Worm (Caenorhabditis elegans): ENCODE measurements around the gene str-255.

str-255 gene

ce11 chrV:2132675-2133074 lies 31.0 kb downstream of the str-255 start:
- TF ChIP-seq nhr-77 (tag; optimal IDR thresholded peaks at IDR 0.05) (no peak), hmg-11 (tag; optimal IDR thresholded peaks at IDR 0.05) (peak; percentile 12)

- TF ChIP-seq nhr-23 (tag; optimal IDR thresholded peaks at IDR 0.05) (peak; percentile 55), pqm-1 (tag; optimal IDR thresholded peaks at IDR 0.05) (peak; percentile 25), pha-4 (tag; optimal IDR thresholded peaks at IDR 0.05) (peak; percentile 57), jun-1 (tag; optimal IDR thresholded peaks at IDR 0.05) (no peak), unc-62 (GFP tag; optimal IDR thresholded peaks at IDR 0.05) (no peak), skn-1 (tag; optimal IDR thresholded peaks at IDR 0.05) (no peak), sea-2 (GFP tag; optimal IDR thresholded peaks at IDR 0.05) (no peak), lsy-12 (tag; optimal IDR thresholded peaks at IDR 0.05) (peak; percentile 66), lin-15B (tag; optimal IDR thresholded peaks at IDR 0.05) (peak; percentile 73), ztf-4 (tag; optimal IDR thresholded peaks at IDR 0.05) (no peak), fkh-10 (GFP tag; optimal IDR thresholded peaks at IDR 0.05) (peak; percentile 4), nfya-1 (tag; optimal IDR thresholded peaks at IDR 0.05; ENCODE audit: insufficient read depth) (peak; percentile 65), snpc-4 (tag; optimal IDR thresholded peaks at IDR 0.05) (peak; percentile 30), eor-1 (tag; optimal IDR thresholded peaks at IDR 0.05) (peak in 1 of 2 experiments; percentile 44), nhr-43 (tag; optimal IDR thresholded peaks at IDR 0.05; ENCODE audit: poor library complexity, severe bottlenecking) (peak; percentile 83), nhr-25 (tag; optimal IDR thresholded peaks at IDR 0.05) (peak; percentile 32), tbx-2 (tag; optimal IDR thresholded peaks at IDR 0.05) (no peak), R02D3.7 (tag; optimal IDR thresholded peaks at IDR 0.05) (peak; percentile 6), ztf-11 (tag; optimal IDR thresholded peaks at IDR 0.05) (no peak), ceh-28 (tag; optimal IDR thresholded peaks at IDR 0.05) (no peak)
These were observed 36.5 kb downstream of the str-255 start, which contains the start of gene ldp-1 for ce11 chrV:2126996-2127585. Gene ldp-1 (plus strand): TSS chrV:2127535.

- TF ChIP-seq lin-39 (tag; optimal IDR thresholded peaks at IDR 0.05) (peak; percentile 11), ZK546.5 (tag; optimal IDR thresholded peaks at IDR 0.05) (no peak), elt-2 (tag; optimal IDR thresholded peaks at IDR 0.05) (peak; percentile 21)
These were observed 37.1 kb downstream of the str-255 start for ce11 chrV:2126554-2126953.

ce11 chrV:2123164-2123563 lies 40.5 kb downstream of the str-255 start:
- no peak for TF ChIP-seq tbx-2 (tag; optimal IDR thresholded peaks at IDR 0.05)
- peak; percentile 72 for TF ChIP-seq pqm-1 (tag; optimal IDR thresholded peaks at IDR 0.05)
- TF ChIP-seq elt-2 (tag; optimal IDR thresholded peaks at IDR 0.05), result peak; percentile 84
- no peak for TF ChIP-seq lin-39 (tag; optimal IDR thresholded peaks at IDR 0.05)
- TF ChIP-seq unc-39 (tag; optimal IDR thresholded peaks at IDR 0.05), result no peak
- TF ChIP-seq mdl-1 (tag; optimal IDR thresholded peaks at IDR 0.05), result no peak

- TF ChIP-seq mdl-1 (tag; optimal IDR thresholded peaks at IDR 0.05) (no peak), elt-2 (tag; optimal IDR thresholded peaks at IDR 0.05) (peak; percentile 52), pqm-1 (tag; optimal IDR thresholded peaks at IDR 0.05) (peak; percentile 31), nhr-43 (tag; optimal IDR thresholded peaks at IDR 0.05; ENCODE audit: poor library complexity, severe bottlenecking) (no peak), fkh-2 (tag; optimal IDR thresholded peaks at IDR 0.05) (no peak), snpc-4 (tag; optimal IDR thresholded peaks at IDR 0.05) (no peak), nfya-1 (tag; optimal IDR thresholded peaks at IDR 0.05; ENCODE audit: insufficient read depth) (peak; percentile 3), mml-1 (tag; optimal IDR thresholded peaks at IDR 0.05) (no peak), ceh-82 (tag; optimal IDR thresholded peaks at IDR 0.05) (no peak), ZK546.5 (tag; optimal IDR thresholded peaks at IDR 0.05) (no peak), ceh-16 (tag; optimal IDR thresholded peaks at IDR 0.05) (no peak), nhr-77 (tag; optimal IDR thresholded peaks at IDR 0.05) (no peak)
These were observed 41.1 kb downstream of the str-255 start, which contains the start of gene F22F7.2 for ce11 chrV:2122517-2122916. Gene F22F7.2 (plus strand): TSS chrV:2122782.

ce11 chrV:2121910-2122362 lies 41.7 kb downstream of the str-255 start, which contains the start of gene F22F7.8:
Gene F22F7.8 (minus strand): TSS chrV:2121960.
- no peak for TF ChIP-seq ztf-11 (tag; optimal IDR thresholded peaks at IDR 0.05)
- TF ChIP-seq R02D3.7 (tag; optimal IDR thresholded peaks at IDR 0.05), result no peak
- TF ChIP-seq nhr-237 (tag; optimal IDR thresholded peaks at IDR 0.05), result no peak
- TF ChIP-seq nhr-28 (tag; optimal IDR thresholded peaks at IDR 0.05), result no peak
- no peak for TF ChIP-seq hmg-11 (tag; optimal IDR thresholded peaks at IDR 0.05)
- TF ChIP-seq nhr-12 (tag; optimal IDR thresholded peaks at IDR 0.05), result no peak
- TF ChIP-seq unc-39 (tag; optimal IDR thresholded peaks at IDR 0.05), result no peak
- TF ChIP-seq sea-2 (GFP tag; optimal IDR thresholded peaks at IDR 0.05), result no peak
- TF ChIP-seq nhr-25 (tag; optimal IDR thresholded peaks at IDR 0.05), result no peak
- TF ChIP-seq ZK546.5 (tag; optimal IDR thresholded peaks at IDR 0.05), result no peak
- no peak for TF ChIP-seq nhr-67 (tag; optimal IDR thresholded peaks at IDR 0.05)
- no peak for TF ChIP-seq ama-1 (optimal IDR thresholded peaks at IDR 0.05)
- no peak for TF ChIP-seq nhr-77 (tag; optimal IDR thresholded peaks at IDR 0.05)
- TF ChIP-seq fkh-10 (GFP tag; optimal IDR thresholded peaks at IDR 0.05), result no peak
